Worm (Caenorhabditis elegans): ENCODE measurements around the gene adbp-1.

adbp-1 gene

ce11 chrII:11443128-11443527 is 834 bp upstream of the adbp-1 start:
- no peak for TF ChIP-seq unc-62 (GFP tag; optimal IDR thresholded peaks at IDR 0.05)

DNA sequence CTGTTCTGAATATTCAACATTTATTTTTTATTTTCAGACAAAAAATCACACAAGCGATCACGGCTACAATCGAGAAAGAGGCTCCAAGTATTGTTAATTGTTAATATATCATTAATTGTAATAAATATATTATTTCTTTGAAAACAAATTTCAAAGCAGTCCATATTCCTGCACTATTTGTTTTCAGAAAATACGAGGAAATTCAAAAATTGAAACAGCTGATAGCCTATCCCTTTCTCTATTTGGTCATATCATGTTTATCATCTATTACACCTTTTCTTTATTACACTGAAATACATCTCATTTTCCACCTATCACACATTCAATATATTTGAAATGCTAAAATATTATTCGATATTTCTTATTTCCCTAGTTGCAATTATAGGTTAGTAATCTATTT is 1.0 kb downstream of the adbp-1 start, which contains the start of gene W02B12.13:
W02B12.13 (plus strand) TSS at position 301 of the 400 bp plus-strand sequence.
- TF ChIP-seq unc-62 (GFP tag; optimal IDR thresholded peaks at IDR 0.05) = no peak

ce11 chrII:11448753-11449152 is 4.8 kb downstream of the adbp-1 start, which contains the start of gene W02B12.1:
TSS of gene W02B12.1 (plus strand) at chrII:11449021.
- no peak for TF ChIP-seq unc-62 (GFP tag; optimal IDR thresholded peaks at IDR 0.05)

ce11 chrII:11450882-11451281 is 6.9 kb downstream of the adbp-1 start:
- TF ChIP-seq unc-62 (GFP tag; optimal IDR thresholded peaks at IDR 0.05) = no peak

- no peak for TF ChIP-seq unc-62 (GFP tag; optimal IDR thresholded peaks at IDR 0.05)
Observed at ce11 chrII:11451738-11452137, 7.8 kb downstream of the adbp-1 start.

DNA sequence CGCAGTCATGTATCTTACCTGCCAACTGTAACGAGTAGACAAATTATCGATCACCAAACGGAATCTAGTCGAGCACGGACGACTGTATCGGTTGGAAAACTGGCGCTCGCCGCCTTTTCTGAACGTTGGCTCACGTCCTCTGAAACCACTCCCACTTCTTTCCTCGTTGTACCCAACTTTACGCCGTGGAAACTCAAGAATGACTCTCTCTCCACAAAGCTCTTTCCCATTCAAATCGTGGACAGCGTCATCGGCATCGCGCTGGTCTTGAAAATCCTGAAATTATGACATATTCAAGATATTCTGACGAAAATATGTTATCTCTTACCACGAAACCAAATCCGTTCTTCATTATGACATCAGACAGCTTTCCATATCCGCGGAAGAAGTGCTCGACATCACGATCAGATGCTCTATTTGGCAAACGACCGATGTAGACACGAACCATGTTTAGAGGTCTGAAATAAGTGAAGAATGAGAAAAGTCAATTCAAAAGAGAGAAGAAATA is 8.6 kb downstream of the adbp-1 start, which contains the start of gene rsp-2:
rsp-2 (minus strand) TSS at position 458 of the 508 bp plus-strand sequence.
- no peak for TF ChIP-seq unc-62 (GFP tag; optimal IDR thresholded peaks at IDR 0.05)

DNA sequence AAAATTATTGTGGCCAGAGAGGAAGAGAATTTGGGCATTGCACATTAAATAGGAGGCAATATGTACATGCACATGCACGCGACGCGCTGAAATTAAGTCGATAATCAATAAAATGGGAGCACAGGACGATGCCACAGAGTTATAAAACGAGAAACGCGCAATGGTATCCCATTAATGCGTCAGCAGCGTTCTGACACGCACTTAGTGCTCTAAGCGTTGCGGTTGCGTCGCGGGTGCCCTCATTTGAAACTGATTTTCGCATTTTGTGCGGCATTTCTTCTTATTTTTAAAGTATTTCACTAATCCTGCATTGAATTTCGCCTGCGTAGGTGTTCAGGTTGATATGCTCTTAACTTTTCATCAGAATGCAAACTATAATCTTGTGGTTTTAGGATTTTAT is 9.1 kb downstream of the adbp-1 start, which contains the start of gene rsp-1:
rsp-1 (plus strand) TSS at position 338 of the 400 bp plus-strand sequence.
- no peak for TF ChIP-seq unc-62 (GFP tag; optimal IDR thresholded peaks at IDR 0.05)

- no peak for TF ChIP-seq unc-62 (GFP tag; optimal IDR thresholded peaks at IDR 0.05)
Observed at ce11 chrII:11453639-11454038, 9.7 kb downstream of the adbp-1 start.

- TF ChIP-seq unc-62 (GFP tag; optimal IDR thresholded peaks at IDR 0.05) = no peak
Observed at ce11 chrII:11455140-11455539, 11.2 kb downstream of the adbp-1 start.

DNA sequence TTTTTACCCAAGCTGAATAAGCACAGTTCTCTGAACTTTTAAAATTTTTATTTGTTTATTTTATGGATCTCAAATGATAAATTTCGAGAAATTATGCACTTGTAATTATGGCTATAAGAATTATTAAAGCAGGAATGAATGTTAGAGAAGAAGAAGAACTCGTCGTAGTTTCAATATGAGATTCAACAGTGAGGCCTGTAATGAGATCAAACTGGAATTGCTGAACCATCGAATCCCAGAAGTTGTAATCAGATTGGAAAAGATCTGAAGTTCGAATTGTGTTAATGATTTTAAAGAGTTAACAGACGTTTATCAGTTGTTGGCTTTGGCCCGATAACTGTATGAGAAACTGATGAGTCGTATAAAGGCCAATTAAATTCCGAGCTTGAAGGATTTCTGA is 11.8 kb downstream of the adbp-1 start:
- no peak for TF ChIP-seq unc-62 (GFP tag; optimal IDR thresholded peaks at IDR 0.05)

ce11 chrII:11459883-11460282 is 15.9 kb downstream of the adbp-1 start:
- TF ChIP-seq unc-62 (GFP tag; optimal IDR thresholded peaks at IDR 0.05) = no peak

DNA sequence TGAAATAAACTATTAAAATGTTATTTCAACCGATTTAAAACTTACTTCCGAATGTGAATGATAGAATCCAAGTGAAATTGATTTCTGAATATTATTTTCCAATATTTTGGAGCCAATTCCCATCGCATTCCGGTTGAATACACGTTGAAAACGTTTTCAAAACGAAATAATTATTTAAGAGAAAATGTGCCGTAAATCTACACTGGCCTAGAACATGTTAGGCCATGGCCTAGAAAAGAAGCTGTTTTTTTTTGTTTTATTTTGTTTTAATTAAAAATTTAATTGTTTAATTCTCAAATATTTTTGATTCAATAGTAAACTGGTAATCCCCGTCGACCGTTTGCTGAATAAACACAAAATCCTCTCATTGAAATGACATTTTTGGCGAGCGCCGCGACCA is 19.9 kb downstream of the adbp-1 start:
- TF ChIP-seq unc-62 (GFP tag; optimal IDR thresholded peaks at IDR 0.05) = no peak

DNA sequence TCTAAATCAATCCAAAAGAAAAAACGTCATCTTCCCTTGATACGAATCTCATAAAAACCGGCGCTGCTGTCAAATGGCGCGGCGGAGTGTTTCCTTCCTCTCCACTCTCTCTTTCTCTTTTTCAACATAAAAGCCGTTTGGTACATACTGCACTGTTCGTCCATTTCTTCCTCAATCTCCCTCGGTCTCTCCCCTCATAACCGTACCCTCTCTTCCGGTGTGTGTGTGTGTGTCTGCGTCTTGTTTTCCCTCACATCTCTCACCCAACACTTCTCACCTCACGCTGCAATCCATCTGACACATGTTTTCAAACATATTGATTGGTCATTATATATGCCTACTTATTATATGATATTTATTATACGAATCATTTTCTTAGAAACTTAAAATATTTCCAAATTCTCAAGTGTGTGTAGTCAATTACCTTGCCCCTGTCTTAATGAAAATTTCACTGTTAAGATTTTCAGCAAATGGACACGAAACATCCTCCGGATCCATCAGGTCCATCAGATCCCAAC is 20.5 kb downstream of the adbp-1 start, which contains the start of the genes aars-1 and rga-1:
aars-1 (minus strand) TSS at position 71 of the 518 bp plus-strand sequence.
rga-1 (plus strand) TSS at position 468 of the 518 bp plus-strand sequence.
- no peak for TF ChIP-seq unc-62 (GFP tag; optimal IDR thresholded peaks at IDR 0.05)

DNA sequence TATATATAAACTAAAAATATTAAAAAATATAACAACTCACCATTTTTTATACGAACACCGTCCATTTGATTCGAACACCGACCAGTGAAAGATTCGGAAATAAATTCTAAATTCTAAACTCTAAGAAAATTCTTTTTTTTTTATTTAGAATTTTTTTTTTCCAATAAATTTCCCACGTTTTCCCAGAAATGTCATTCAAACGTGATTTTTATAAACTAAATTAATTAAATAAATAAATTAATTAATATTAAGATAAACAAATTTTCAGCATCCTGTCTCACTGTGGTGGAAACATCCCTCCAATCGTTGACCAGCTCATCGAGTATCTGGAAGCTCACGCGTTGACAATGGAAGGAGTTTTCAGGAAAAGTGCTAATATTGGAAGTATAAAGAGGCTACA is 23.6 kb downstream of the adbp-1 start, which contains the start of gene klp-17:
klp-17 (minus strand) TSS at position 101 of the 400 bp plus-strand sequence.
- TF ChIP-seq unc-62 (GFP tag; optimal IDR thresholded peaks at IDR 0.05) = no peak

DNA sequence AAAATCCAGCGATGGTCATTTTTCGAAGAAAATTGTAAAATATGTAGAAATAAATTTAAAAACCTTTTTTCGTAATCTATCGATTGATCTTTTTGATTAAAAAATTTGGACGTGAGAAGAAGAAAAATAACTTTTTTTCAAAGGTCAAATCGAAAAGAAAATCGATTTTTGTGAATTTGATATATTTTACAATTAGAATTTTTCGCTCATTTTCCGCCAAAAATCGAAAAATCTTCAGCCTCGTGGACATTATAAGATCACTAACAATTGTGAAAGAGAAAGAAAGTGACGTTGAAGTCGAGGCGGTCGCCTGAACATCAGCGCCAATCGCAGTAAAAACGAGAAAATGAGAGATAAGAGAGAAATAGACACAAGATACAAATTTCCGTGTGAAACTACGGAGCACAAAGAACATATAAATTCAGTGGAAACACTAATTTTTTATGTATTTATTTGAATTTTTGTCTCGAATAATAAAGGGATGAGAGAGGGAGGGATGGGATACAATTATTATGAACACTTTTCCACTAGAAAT is 25.7 kb downstream of the adbp-1 start, which contains the start of gene cisd-1:
cisd-1 (minus strand) TSS at position 51 of the 535 bp plus-strand sequence.
- no peak for TF ChIP-seq unc-62 (GFP tag; optimal IDR thresholded peaks at IDR 0.05)

- no peak for TF ChIP-seq unc-62 (GFP tag; optimal IDR thresholded peaks at IDR 0.05)
Observed at ce11 chrII:11471916-11472315, 28.0 kb downstream of the adbp-1 start, which contains the start of gene mfn-1. TSS of gene mfn-1 (minus strand) at chrII:11472016.

DNA sequence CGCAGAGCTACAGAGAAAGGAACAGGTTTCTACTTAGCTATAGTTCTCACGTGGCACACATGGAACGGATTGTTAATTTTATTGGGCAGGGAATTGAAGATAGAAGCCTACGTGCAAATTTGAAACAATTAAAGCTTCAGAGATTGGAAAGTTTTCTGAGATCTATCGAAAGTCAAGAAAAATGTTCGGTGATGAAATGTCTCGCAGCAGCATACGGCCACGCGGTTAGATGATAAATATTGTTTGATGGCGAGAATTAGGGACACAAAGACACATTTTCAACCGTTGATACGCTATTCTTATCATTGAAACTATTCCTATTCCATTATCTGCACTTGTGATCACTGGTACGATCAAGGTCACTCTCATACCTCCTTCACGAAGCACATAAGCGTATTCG is 28.6 kb downstream of the adbp-1 start:
- TF ChIP-seq unc-62 (GFP tag; optimal IDR thresholded peaks at IDR 0.05) = no peak
